Worm (Caenorhabditis elegans): ENCODE data around the gene pot-2.

Gene pot-2

DNA sequence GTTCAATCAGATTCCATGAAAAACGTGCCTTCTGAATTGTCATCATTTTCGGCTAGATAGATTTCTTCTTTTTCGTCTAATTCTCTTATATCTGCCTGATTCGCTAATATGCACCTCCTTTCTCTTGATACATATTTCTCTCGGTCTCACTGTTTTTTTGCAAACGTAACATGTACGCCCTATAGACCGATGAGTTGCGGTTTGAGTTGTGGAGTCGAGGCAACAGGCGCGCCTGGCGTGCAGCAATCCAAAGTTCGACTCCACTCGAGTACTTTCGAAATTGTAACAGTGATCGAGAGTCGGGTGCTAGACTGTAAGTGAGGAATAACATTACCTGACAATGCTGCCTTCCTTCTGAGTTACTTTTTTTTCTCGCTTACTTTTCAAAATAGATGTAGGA is 27.2 kb upstream of the pot-2 start (continued):
- peak; percentile 93 for TF ChIP-seq pha-4 (GFP tag; IDR thresholded peaks at IDR 0.05)
- no peak for TF ChIP-seq pha-4 (tag; optimal IDR thresholded peaks at IDR 0.05)
- TF ChIP-seq lin-15B (tag; optimal IDR thresholded peaks at IDR 0.05), result no peak
- no peak for TF ChIP-seq ceh-62 (tag; optimal IDR thresholded peaks at IDR 0.05)
- no peak for TF ChIP-seq ceh-28 (tag; optimal IDR thresholded peaks at IDR 0.05)
- TF ChIP-seq lin-29 (GFP tag; IDR thresholded peaks at IDR 0.05), result peak; percentile 63
- TF ChIP-seq Y105C5A.15 (GFP tag; IDR thresholded peaks at IDR 0.05), result peak; percentile 86
- peak; percentile 46 for TF ChIP-seq lin-13 (GFP tag; optimal IDR thresholded peaks at IDR 0.05)
- no peak for TF ChIP-seq unc-39 (tag; optimal IDR thresholded peaks at IDR 0.05)
- no peak for TF ChIP-seq ceh-82 (tag; optimal IDR thresholded peaks at IDR 0.05)
- TF ChIP-seq dve-1 (tag; optimal IDR thresholded peaks at IDR 0.05; ENCODE audit: insufficient read depth), result peak; percentile 90
- peak; percentile 76 for TF ChIP-seq Y5F2A.4 (GFP tag; optimal IDR thresholded peaks at IDR 0.05)
- TF ChIP-seq vab-7 (GFP tag; IDR thresholded peaks at IDR 0.05), result peak; percentile 91
- TF ChIP-seq sdz-12 (GFP tag; optimal IDR thresholded peaks at IDR 0.05), result peak; percentile 59
- TF ChIP-seq mxl-3 (GFP tag; optimal IDR thresholded peaks at IDR 0.05), result peak; percentile 83
- peak; percentile 26 for TF ChIP-seq cey-2 (tag; optimal IDR thresholded peaks at IDR 0.05; ENCODE audit: borderline replicate concordance, insufficient read depth)
- peak; percentile 57 for TF ChIP-seq F10B5.3 (tag; optimal IDR thresholded peaks at IDR 0.05)
- TF ChIP-seq lir-3 (tag; optimal IDR thresholded peaks at IDR 0.05), result peak; percentile 88
- peak; percentile 70 for TF ChIP-seq dmd-6 (GFP tag; IDR thresholded peaks at IDR 0.05)
- peak; percentile 87 for TF ChIP-seq spr-1 (tag; optimal IDR thresholded peaks at IDR 0.05)
- TF ChIP-seq ctbp-1 (GFP tag; IDR thresholded peaks at IDR 0.05), result peak; percentile 76
- TF ChIP-seq fkh-10 (GFP tag; optimal IDR thresholded peaks at IDR 0.05), result no peak
- no peak for TF ChIP-seq ZK546.5 (tag; optimal IDR thresholded peaks at IDR 0.05)
- peak; percentile 97 for TF ChIP-seq lim-7 (GFP tag; IDR thresholded peaks at IDR 0.05)
- TF ChIP-seq attf-4 (tag; optimal IDR thresholded peaks at IDR 0.05), result peak; percentile 41
- peak; percentile 75 for TF ChIP-seq nhr-6 (tag; optimal IDR thresholded peaks at IDR 0.05)
- TF ChIP-seq egl-27 (tag; optimal IDR thresholded peaks at IDR 0.05), result no peak
- TF ChIP-seq nhr-42 (GFP tag; IDR thresholded peaks at IDR 0.05), result peak; percentile 95
- peak; percentile 87 for TF ChIP-seq arid-1 (GFP tag; conservative IDR thresholded peaks at IDR 0.05)
- no peak for TF ChIP-seq ces-1 (GFP tag; optimal IDR thresholded peaks at IDR 0.05)
- peak; percentile 24; the same call in 1 of the 2 replicates for TF ChIP-seq set-16 (GFP tag; IDR thresholded peaks at IDR 0.05)
- TF ChIP-seq mdl-1 (tag; optimal IDR thresholded peaks at IDR 0.05), result peak in 1 of 2 experiments; percentile 48
- TF ChIP-seq fos-1 (tag; optimal IDR thresholded peaks at IDR 0.05), result no peak
- peak; percentile 89 for TF ChIP-seq gei-8 (GFP tag; optimal IDR thresholded peaks at IDR 0.05)
- 0 out of 2 replicates have a peak, but pooled peaks have one; percentile 67 for TF ChIP-seq saeg-2 (GFP tag; IDR thresholded peaks at IDR 0.05)
- TF ChIP-seq T26A8.4 (GFP tag; IDR thresholded peaks at IDR 0.05), result peak; percentile 88
- TF ChIP-seq dmd-8 (GFP tag; IDR thresholded peaks at IDR 0.05), result peak; percentile 98
- TF ChIP-seq hif-1 (tag; optimal IDR thresholded peaks at IDR 0.05), result peak; percentile 89 to 95
- TF ChIP-seq ceh-20 (GFP tag; IDR thresholded peaks at IDR 0.05), result peak; percentile 78
- peak; percentile 75 for TF ChIP-seq ZK337.2 (GFP tag; IDR thresholded peaks at IDR 0.05)
- TF ChIP-seq tag-97 (GFP tag; IDR thresholded peaks at IDR 0.05), result no peak
- peak; percentile 60 to 92 for TF ChIP-seq daf-16 (GFP tag; optimal IDR thresholded peaks at IDR 0.05)
- peak; percentile 77 for TF ChIP-seq daf-16 (tag; optimal IDR thresholded peaks at IDR 0.05)
- peak; percentile 74 for TF ChIP-seq F37D6.2 (tag; optimal IDR thresholded peaks at IDR 0.05)
- TF ChIP-seq nhr-48 (tag; optimal IDR thresholded peaks at IDR 0.05), result peak; percentile 87
- TF ChIP-seq lin-1 (GFP tag; IDR thresholded peaks at IDR 0.05), result peak; percentile 87
- TF ChIP-seq nhr-76 (tag; optimal IDR thresholded peaks at IDR 0.05), result no peak
- TF ChIP-seq F26F4.8 (GFP tag; conservative IDR thresholded peaks at IDR 0.05), result peak; percentile 94
- TF ChIP-seq Y48G9A.11 (GFP tag; IDR thresholded peaks at IDR 0.05), result peak; percentile 81
- TF ChIP-seq ceh-44 (GFP tag; IDR thresholded peaks at IDR 0.05), result peak; percentile 90
- TF ChIP-seq jun-1 (tag; optimal IDR thresholded peaks at IDR 0.05), result no peak
- TF ChIP-seq nhr-237 (tag; optimal IDR thresholded peaks at IDR 0.05), result no peak
